Fruit fly (Drosophila melanogaster) whole organism, wandering third instar larva: ENCODE data around the gene ZnT77C.

ENCODE experiments used
- Abd-B ChIP-seq: fragments of >200 bp; optimal IDR thresholded peaks from 2 replicates; lab custom pipeline; 2017; ENCODE audit warnings: missing biosample characterization, missing genetic modification characterization
- CG32264 ChIP-seq: fragments of 200-800 bp; sonication (Bioruptor generic); optimal IDR thresholded peaks from 2 replicates; lab custom pipeline; 2016; ENCODE audit warnings: missing biosample characterization, missing genetic modification characterization
- CG9705 ChIP-seq: fragments of 200-800 bp; sonication (Bioruptor generic); optimal IDR thresholded peaks from 2 replicates; lab custom pipeline; 2018; ENCODE audit warnings: missing biosample characterization, mild to moderate bottlenecking, missing genetic modification characterization
- CrebA ChIP-seq: fragments of 200-800 bp; sonication (Bioruptor generic); optimal IDR thresholded peaks from 2 replicates; lab custom pipeline; 2016; ENCODE audit warnings: missing biosample characterization, mild to moderate bottlenecking, missing genetic modification characterization, borderline replicate concordance
- Dfd ChIP-seq: fragments of >200 bp; optimal IDR thresholded peaks from 2 replicates; lab custom pipeline; 2017; ENCODE audit warnings: missing biosample characterization, missing genetic modification characterization
- Dif ChIP-seq: fragments of 200-275, 200-300 bp; sonication (Bioruptor generic); optimal IDR thresholded peaks from 2 replicates; lab custom pipeline; 2018; ENCODE audit warnings: missing biosample characterization, missing genetic modification characterization; ENCODE audit not compliant: partially characterized antibody
- GATAd ChIP-seq: sonication (Bioruptor generic); optimal IDR thresholded peaks from 2 replicates; lab custom pipeline; 2016; ENCODE audit warnings: missing biosample characterization, missing genetic modification characterization
- HLH106 ChIP-seq: fragments of 200-800 bp; optimal IDR thresholded peaks from 3 replicates; lab custom pipeline; 2019; ENCODE audit warnings: missing biosample characterization, mild to moderate bottlenecking, missing genetic modification characterization, moderate library complexity
- Hnf4 ChIP-seq: fragments of 200-800 bp; sonication (Bioruptor generic); optimal IDR thresholded peaks from 2 replicates; lab custom pipeline; 2016; ENCODE audit warnings: missing biosample characterization, mild to moderate bottlenecking, missing genetic modification characterization
- Hr78 ChIP-seq: fragments of >200 bp; optimal IDR thresholded peaks from 2 replicates; lab custom pipeline; 2017; ENCODE audit warnings: missing biosample characterization, missing genetic modification characterization
- Hr83 ChIP-seq: fragments of 200-300 bp; sonication (Bioruptor generic); optimal IDR thresholded peaks from 2 replicates; lab custom pipeline; 2016; ENCODE audit warnings: missing biosample characterization, mild to moderate bottlenecking, missing genetic modification characterization, moderate library complexity; ENCODE audit not compliant: poor library complexity, severe bottlenecking
- Jra ChIP-seq: sonication (Bioruptor generic); optimal IDR thresholded peaks from 2 replicates; lab custom pipeline; 2016; ENCODE audit warnings: missing biosample characterization, missing genetic modification characterization
- Mio ChIP-seq: sonication (Bioruptor generic); optimal IDR thresholded peaks from 2 replicates; lab custom pipeline; 2016; ENCODE audit warnings: missing biosample characterization, missing genetic modification characterization
- Myc ChIP-seq: fragments of >200 bp; optimal IDR thresholded peaks from 2 replicates; lab custom pipeline; 2017
- N ChIP-seq: fragments of >200 bp; optimal IDR thresholded peaks from 2 replicates; lab custom pipeline; 2018; ENCODE audit warnings: missing biosample characterization, missing external identifiers, missing genetic modification characterization
- OdsH ChIP-seq: fragments of 200-800 bp; sonication (Bioruptor generic); optimal IDR thresholded peaks from 2 replicates; lab custom pipeline; 2016; ENCODE audit warnings: missing biosample characterization, mild to moderate bottlenecking, missing genetic modification characterization
- Rel ChIP-seq, 2 experiments: fragments of 200-800 bp; sonication (Bioruptor generic) in 1 of 2; optimal IDR thresholded peaks; 2 replicates in 1 of 2; 3 replicates in 1 of 2; lab custom pipeline; 2016 to 2019; ENCODE audit warnings: mild to moderate bottlenecking in 2 of 2, missing biosample characterization in 2 of 2, missing genetic modification characterization in 2 of 2, moderate library complexity in 1 of 2
- Sp1 ChIP-seq: fragments of 200-800 bp; sonication (Bioruptor generic); optimal IDR thresholded peaks from 3 replicates; lab custom pipeline; 2019; ENCODE audit warnings: missing biosample characterization, mild to moderate bottlenecking, missing genetic modification characterization, moderate library complexity
- Vsx2 ChIP-seq: fragments of 200-300, 225-300 bp; sonication (Bioruptor generic); optimal IDR thresholded peaks from 2 replicates; lab custom pipeline; 2018; ENCODE audit warnings: missing biosample characterization, missing genetic modification characterization; ENCODE audit not compliant: partially characterized antibody
- br ChIP-seq: fragments of 200-800 bp; sonication (Bioruptor generic); optimal IDR thresholded peaks from 2 replicates; lab custom pipeline; 2016; ENCODE audit warnings: missing biosample characterization, missing genetic modification characterization
- brk ChIP-seq: fragments of 200-800 bp; sonication (Bioruptor generic); optimal IDR thresholded peaks from 2 replicates; lab custom pipeline; 2016; ENCODE audit warnings: missing biosample characterization, mild to moderate bottlenecking, missing genetic modification characterization
- dl ChIP-seq, 2 experiments: fragments of 175-275, 200-275 bp in 1 of 2; fragments of 200-275 bp in 1 of 2; sonication (Bioruptor generic); optimal IDR thresholded peaks; lab custom pipeline; 2018; ENCODE audit warnings: mild to moderate bottlenecking in 2 of 2, missing biosample characterization in 2 of 2, missing genetic modification characterization in 2 of 2, moderate library complexity in 2 of 2; ENCODE audit not compliant: partially characterized antibody in 2 of 2, insufficient read depth in 1 of 2
- dmrt93B ChIP-seq: fragments of 200-800 bp; sonication (Bioruptor generic); optimal IDR thresholded peaks from 2 replicates; lab custom pipeline; 2018; ENCODE audit warnings: missing biosample characterization, mild to moderate bottlenecking, missing genetic modification characterization
- dsf ChIP-seq: sonication (Bioruptor generic); optimal IDR thresholded peaks from 2 replicates; lab custom pipeline; 2016; ENCODE audit warnings: missing biosample characterization, missing genetic modification characterization, borderline replicate concordance
- ey ChIP-seq: fragments of 200-800 bp; sonication (Bioruptor generic); optimal IDR thresholded peaks from 2 replicates; lab custom pipeline; 2016; ENCODE audit warnings: missing biosample characterization, missing genetic modification characterization
- foxo ChIP-seq, 2 experiments: fragments of 200-800 bp; sonication (Bioruptor generic); optimal IDR thresholded peaks; 2 replicates in 1 of 2; 3 replicates in 1 of 2; lab custom pipeline; 2016 to 2017; ENCODE audit warnings: missing biosample characterization in 2 of 2, missing genetic modification characterization in 2 of 2
- fru ChIP-seq: fragments of 200-800 bp; sonication (Bioruptor generic); optimal IDR thresholded peaks from 3 replicates; lab custom pipeline; 2016; ENCODE audit warnings: missing biosample characterization, mild to moderate bottlenecking, missing genetic modification characterization
- h ChIP-seq: fragments of 200-800 bp; sonication (Bioruptor generic); optimal IDR thresholded peaks from 3 replicates; lab custom pipeline; 2016; ENCODE audit warnings: missing biosample characterization, mild to moderate bottlenecking, missing genetic modification characterization
- jim ChIP-seq: fragments of 175-275, 200-325 bp; sonication (Bioruptor generic); optimal IDR thresholded peaks from 2 replicates; lab custom pipeline; 2016; ENCODE audit warnings: missing biosample characterization, mild to moderate bottlenecking, missing genetic modification characterization
- lola ChIP-seq: fragments of >200 bp; optimal IDR thresholded peaks from 2 replicates; lab custom pipeline; 2017; ENCODE audit warnings: missing biosample characterization, missing genetic modification characterization
- pan ChIP-seq: fragments of >200 bp; optimal IDR thresholded peaks from 2 replicates; lab custom pipeline; 2017
- psq ChIP-seq: fragments of 200-800 bp; sonication (Bioruptor generic); optimal IDR thresholded peaks from 3 replicates; lab custom pipeline; 2017; ENCODE audit warnings: missing biosample characterization, mild to moderate bottlenecking, missing genetic modification characterization, moderate library complexity
- rgr ChIP-seq: fragments of 200-800 bp; sonication (Bioruptor generic); optimal IDR thresholded peaks from 3 replicates; lab custom pipeline; 2016; ENCODE audit warnings: missing biosample characterization, mild to moderate bottlenecking, missing genetic modification characterization
- sage ChIP-seq: fragments of 200-800 bp; sonication (Bioruptor generic); optimal IDR thresholded peaks from 2 replicates; lab custom pipeline; 2016; ENCODE audit warnings: missing biosample characterization, mild to moderate bottlenecking, missing genetic modification characterization
- sv ChIP-seq: fragments of 200-800 bp; sonication (Bioruptor generic); optimal IDR thresholded peaks from 3 replicates; lab custom pipeline; 2016; ENCODE audit warnings: missing biosample characterization, missing genetic modification characterization
- tai ChIP-seq: sonication (Bioruptor generic); optimal IDR thresholded peaks from 2 replicates; lab custom pipeline; 2016; ENCODE audit warnings: missing biosample characterization, missing genetic modification characterization
- usp ChIP-seq: fragments of >200 bp; optimal IDR thresholded peaks from 2 replicates; lab custom pipeline; 2017; ENCODE audit warnings: missing biosample characterization, missing genetic modification characterization
- woc ChIP-seq: sonication (Bioruptor generic); optimal IDR thresholded peaks from 2 replicates; lab custom pipeline; 2016; ENCODE audit warnings: missing biosample characterization, mild to moderate bottlenecking, missing genetic modification characterization

ZnT77C gene

dm6 chr3L:20529918-20530317, 35.2 kb upstream of the ZnT77C start:
- TF ChIP-seq rgr (GFP tag; lab: Kevin White, UChicago) (no peak), GATAd (GFP tag; lab: Kevin White, UChicago) (no peak), Sp1 (no peak)

- TF ChIP-seq dsf (GFP tag; lab: Kevin White, UChicago) (peak; percentile 87), Rel (GFP tag; optimal IDR thresholded peaks at IDR 0.05; lab: Kevin White, UChicago) (peak; percentile 27), Rel (tag; optimal IDR thresholded peaks at IDR 0.05; lab: Kevin White, UChicago) (peak; percentile 74), Hr83 (GFP tag; lab: Kevin White, UChicago) (peak; percentile 32), CG32264 (GFP tag; lab: Kevin White, UChicago) (peak; percentile 59), fru (GFP tag; lab: Kevin White, UChicago) (peak; percentile 94), Mio (GFP tag; lab: Kevin White, UChicago) (peak; percentile 71), GATAd (GFP tag; lab: Kevin White, UChicago) (no peak), dl (GFP tag; optimal IDR thresholded peaks at IDR 0.05; lab: Kevin White, UChicago; ENCODE audit: insufficient read depth in 1 of 2, partially characterized antibody in 2 of 2) (no peak), usp (GFP tag; lab: Kevin White, UChicago) (no peak), CrebA (GFP tag; lab: Kevin White, UChicago) (no peak), Hr78 (GFP tag; lab: Kevin White, UChicago) (no peak), N (GFP tag; lab: Kevin White, UChicago) (no peak), sage (GFP tag; lab: Kevin White, UChicago) (peak; percentile 68), HLH106 (tag; lab: Kevin White, UChicago) (peak; percentile 97), Dif (GFP tag; lab: Kevin White, UChicago) (no peak), foxo (GFP tag; optimal IDR thresholded peaks at IDR 0.05; lab: Kevin White, UChicago) (peak in 1 of 2 experiments; percentile 96), Jra (GFP tag; lab: Kevin White, UChicago) (peak; percentile 90), Sp1 (peak; percentile 95), rgr (GFP tag; lab: Kevin White, UChicago) (peak; percentile 95), Abd-B (no peak), lola (GFP tag; lab: Kevin White, UChicago) (no peak), Hnf4 (GFP tag; lab: Kevin White, UChicago) (peak; percentile 93), ey (GFP tag; lab: Kevin White, UChicago) (peak; percentile 95), woc (GFP tag; lab: Kevin White, UChicago) (peak; percentile 90), OdsH (GFP tag; lab: Kevin White, UChicago) (peak; percentile 92), tai (GFP tag; lab: Kevin White, UChicago) (no peak), pan (no peak), Myc (lab: Kevin White, UChicago) (peak; percentile 20), br (GFP tag; lab: Kevin White, UChicago) (peak; percentile 91), h (GFP tag; lab: Kevin White, UChicago) (peak; percentile 95), CG9705 (GFP tag; lab: Kevin White, UChicago) (peak; percentile 96), Dfd (GFP tag; lab: Kevin White, UChicago) (no peak), sv (GFP tag; lab: Kevin White, UChicago) (peak; percentile 93), jim (GFP tag; lab: Kevin White, UChicago) (no peak), brk (GFP tag; lab: Kevin White, UChicago) (peak; percentile 91), Vsx2 (no peak), psq (GFP tag; lab: Kevin White, UChicago) (peak; percentile 91), dmrt93B (peak; percentile 95)
These were observed 31.5 kb upstream of the ZnT77C start, which contains the start of gene Nubp2 for dm6 chr3L:20526196-20526740. Gene Nubp2 (plus strand): TSS chr3L:20526576.

dm6 chr3L:20526143-20526195, 31.2 kb upstream of the ZnT77C start, which contains the start of gene Pss:
Gene Pss (minus strand): TSS chr3L:20526174.
- TF ChIP-seq jim (GFP tag; lab: Kevin White, UChicago) (no peak), fru (GFP tag; lab: Kevin White, UChicago) (no peak), Mio (GFP tag; lab: Kevin White, UChicago) (no peak), ey (GFP tag; lab: Kevin White, UChicago) (no peak), dmrt93B (no peak), dsf (GFP tag; lab: Kevin White, UChicago) (no peak), foxo (GFP tag; optimal IDR thresholded peaks at IDR 0.05; lab: Kevin White, UChicago) (no peak), rgr (GFP tag; lab: Kevin White, UChicago) (no peak), Hr78 (GFP tag; lab: Kevin White, UChicago) (no peak), h (GFP tag; lab: Kevin White, UChicago) (no peak), lola (GFP tag; lab: Kevin White, UChicago) (no peak), CG32264 (GFP tag; lab: Kevin White, UChicago) (no peak)
- TF ChIP-seq, all 38 proteins: peak for 0
